Worm (Caenorhabditis elegans) whole organism, L4 larva: ENCODE data around the gene picd-1.

Experiments
- Y105C5A.15 ChIP-seq: fragments of 200-800 bp; sonication (Bioruptor generic); IDR thresholded peaks from 2 replicates; pipeline ENCODE4 v1.3.6; 2022; ENCODE audit warnings: missing genetic modification characterization, missing compliant biosample characterization
- gei-8 ChIP-seq: fragments of 200-800 bp; sonication (Bioruptor generic); optimal IDR thresholded peaks from 2 replicates; lab custom pipeline; 2018; ENCODE audit warnings: mild to moderate bottlenecking, missing genetic modification characterization, missing compliant biosample characterization
- lin-38 ChIP-seq: fragments of 200-800 bp; sonication (Bioruptor generic); IDR thresholded peaks from 2 replicates; pipeline ENCODE4 v1.3.6; 2022; ENCODE audit warnings: missing genetic modification reagents, missing genetic modification characterization, missing compliant biosample characterization
- mdl-1 ChIP-seq, 2 experiments: fragments of 150-350 bp in 1 of 2; sonication (generic microtip) in 1 of 2; optimal IDR thresholded peaks; 2 replicates each; lab custom pipeline; 2014 to 2017; ENCODE audit warnings: missing biosample characterization in 2 of 2, missing genetic modification characterization in 2 of 2
- nhr-102 ChIP-seq: sonication (generic microtip); optimal IDR thresholded peaks from 2 replicates; lab custom pipeline; 2016; ENCODE audit warnings: mild to moderate bottlenecking, missing genetic modification characterization, moderate library complexity, missing compliant biosample characterization

DNA sequence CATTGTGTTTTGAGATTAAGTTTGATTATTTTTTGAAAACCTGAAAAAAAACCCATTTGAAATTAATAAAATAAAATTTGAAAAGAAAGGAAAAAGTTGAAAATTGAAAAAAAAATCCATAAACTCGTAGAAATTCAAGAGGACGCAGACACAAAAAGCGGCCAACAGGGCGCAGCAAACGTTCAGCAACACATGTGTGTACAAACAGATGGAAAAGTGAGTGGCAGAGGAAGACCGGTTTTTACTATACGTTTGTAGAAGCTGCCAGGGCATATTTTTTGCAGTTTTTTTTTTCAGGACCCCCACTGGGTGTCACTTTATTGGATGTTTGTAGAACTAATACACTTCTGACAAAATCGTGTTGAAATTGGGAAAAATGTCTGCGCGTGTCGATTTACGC is 18.1 kb downstream of the picd-1 start, which contains the start of gene cgp-1:
- TF ChIP-seq Y105C5A.15, result no peak
- no peak for TF ChIP-seq gei-8
- TF ChIP-seq nhr-102, result no peak
- TF ChIP-seq mdl-1 (tag; optimal IDR thresholded peaks at IDR 0.05; lab: Kevin White, UChicago), result peak in 1 of 2 experiments; percentile 38
- peak; percentile 32 for TF ChIP-seq lin-38 (GFP tag; lab: Robert Waterston, UW)
